Worm (Caenorhabditis elegans) whole organism, young adult: ENCODE results near the gene gcy-7.
A peak's percentile ranks its signal among the peaks of the same experiment; 100 is the strongest.

Experiments
- B0019.2 ChIP-seq: fragments of 200-800 bp; sonication (Bioruptor generic); conservative IDR thresholded peaks from 2 replicates; pipeline ENCODE4 v1.3.6; 2022; ENCODE audit warnings: missing genetic modification reagents, missing genetic modification characterization, missing compliant biosample characterization
- B0261.1 ChIP-seq: sonication (generic microtip); optimal IDR thresholded peaks from 2 replicates; lab custom pipeline; 2016; ENCODE audit warnings: mild to moderate bottlenecking, missing genetic modification characterization, moderate library complexity, missing compliant biosample characterization
- B0336.3 ChIP-seq: fragments of 200-800 bp; sonication (Bioruptor generic); IDR thresholded peaks from 2 replicates; pipeline ENCODE4 v1.3.6; 2022; ENCODE audit warnings: missing genetic modification characterization, missing compliant biosample characterization
- C06A6.2 ChIP-seq: fragments of 200-800 bp; sonication (Bioruptor generic); conservative IDR thresholded peaks from 2 replicates; pipeline ENCODE4 v1.3.6; 2022; ENCODE audit warnings: missing genetic modification characterization, missing compliant biosample characterization
- C17E4.6 ChIP-seq: fragments of 200-800 bp; sonication (Bioruptor generic); IDR thresholded peaks from 2 replicates; pipeline ENCODE4 v1.3.6; 2022; ENCODE audit warnings: missing genetic modification reagents, missing genetic modification characterization, missing compliant biosample characterization
- F22D6.2 ChIP-seq: sonication (generic microtip); optimal IDR thresholded peaks from 2 replicates; lab custom pipeline; 2016; ENCODE audit warnings: mild to moderate bottlenecking, missing genetic modification characterization, missing compliant biosample characterization
- F49E8.2 ChIP-seq: sonication (generic microtip); optimal IDR thresholded peaks from 3 replicates; lab custom pipeline; 2017; ENCODE audit warnings: missing genetic modification characterization, mild to moderate bottlenecking, missing compliant biosample characterization, antibody characterized with exemption, moderate library complexity; ENCODE audit not compliant: insufficient read depth
- F52B5.7 ChIP-seq: sonication (generic microtip); optimal IDR thresholded peaks from 2 replicates; lab custom pipeline; 2016; ENCODE audit warnings: mild to moderate bottlenecking, missing genetic modification characterization, missing compliant biosample characterization
- K11D2.4 ChIP-seq: fragments of 200-800 bp; sonication (Bioruptor generic); IDR thresholded peaks from 2 replicates; pipeline ENCODE4 v1.3.6; 2022; ENCODE audit warnings: missing genetic modification reagents, missing genetic modification characterization, missing compliant biosample characterization
- K12H6.12 ChIP-seq: fragments of 200-800 bp; sonication (Bioruptor generic); optimal IDR thresholded peaks from 2 replicates; lab custom pipeline; 2018; ENCODE audit warnings: mild to moderate bottlenecking, missing genetic modification characterization, missing compliant biosample characterization
- T07F8.4 ChIP-seq: sonication (generic microtip); optimal IDR thresholded peaks from 2 replicates; lab custom pipeline; 2016; ENCODE audit warnings: mild to moderate bottlenecking, missing genetic modification characterization, moderate library complexity, missing compliant biosample characterization
- T26A5.8 ChIP-seq: sonication (generic microtip); optimal IDR thresholded peaks from 2 replicates; lab custom pipeline; 2016; ENCODE audit warnings: missing genetic modification characterization, missing compliant biosample characterization
- Y67H2A.10 ChIP-seq: fragments of 200-800 bp; sonication (Bioruptor generic); conservative IDR thresholded peaks from 2 replicates; pipeline ENCODE4 v1.3.6; 2022; ENCODE audit warnings: missing genetic modification reagents, missing genetic modification characterization, missing compliant biosample characterization
- Y79H2A.3 ChIP-seq: fragments of 200-800 bp; sonication (Bioruptor generic); conservative IDR thresholded peaks from 2 replicates; pipeline ENCODE4 v1.3.6; 2022; ENCODE audit warnings: missing genetic modification reagents, missing genetic modification characterization, missing compliant biosample characterization
- akir-1 ChIP-seq: fragments of 200-800 bp; sonication (Bioruptor generic); optimal IDR thresholded peaks from 2 replicates; lab custom pipeline; 2018; ENCODE audit warnings: mild to moderate bottlenecking, missing genetic modification characterization, moderate library complexity, missing compliant biosample characterization
- ama-1 ChIP-seq, 3 experiments: fragments of 150-350 bp in 1 of 3; sonication (generic microtip) in 2 of 3; optimal IDR thresholded peaks; 2 replicates each; lab custom pipeline; 2014 to 2018; ENCODE audit warnings: missing biosample characterization in 2 of 3, missing genetic modification characterization in 2 of 3, missing genetic modification reagents in 2 of 3
- attf-3 ChIP-seq: fragments of 200-800 bp; sonication (Bioruptor generic); conservative IDR thresholded peaks from 2 replicates; pipeline ENCODE4 v1.3.6; 2022; ENCODE audit warnings: missing genetic modification reagents, missing genetic modification characterization, missing compliant biosample characterization
- attf-5 ChIP-seq: fragments of 200-800 bp; sonication (Bioruptor generic); optimal IDR thresholded peaks from 2 replicates; lab custom pipeline; 2018; ENCODE audit warnings: mild to moderate bottlenecking, missing genetic modification characterization, missing compliant biosample characterization
- bed-2 ChIP-seq: fragments of 200-800 bp; sonication (Bioruptor generic); IDR thresholded peaks from 2 replicates; pipeline ENCODE4 v1.3.6; 2022; ENCODE audit warnings: missing genetic modification reagents, missing genetic modification characterization, missing compliant biosample characterization
- ceh-100 ChIP-seq: fragments of 200-800 bp; sonication (Bioruptor generic); IDR thresholded peaks from 2 replicates; pipeline ENCODE4 v1.3.6; 2022; ENCODE audit warnings: missing genetic modification reagents, missing genetic modification characterization, missing compliant biosample characterization
- ceh-40 ChIP-seq: fragments of 200-800 bp; sonication (Bioruptor generic); IDR thresholded peaks from 2 replicates; pipeline ENCODE4 v1.3.6; 2022; ENCODE audit warnings: missing genetic modification characterization, missing compliant biosample characterization
- ceh-79 ChIP-seq: sonication (generic microtip); optimal IDR thresholded peaks from 2 replicates; lab custom pipeline; 2017; ENCODE audit warnings: mild to moderate bottlenecking, missing genetic modification characterization, missing compliant biosample characterization
- dpff-1 ChIP-seq: sonication (generic microtip); optimal IDR thresholded peaks from 2 replicates; lab custom pipeline; 2017; ENCODE audit warnings: mild to moderate bottlenecking, missing genetic modification characterization, missing compliant biosample characterization
- gei-17 ChIP-seq: fragments of 200-800 bp; sonication (Bioruptor generic); optimal IDR thresholded peaks from 2 replicates; lab custom pipeline; 2018; ENCODE audit warnings: mild to moderate bottlenecking, missing genetic modification characterization, missing compliant biosample characterization
- hlh-12 ChIP-seq: sonication (generic microtip); optimal IDR thresholded peaks from 2 replicates; lab custom pipeline; 2016; ENCODE audit warnings: missing genetic modification characterization, missing compliant biosample characterization
- hmg-1.2 ChIP-seq: fragments of 200-800 bp; sonication (Bioruptor generic); IDR thresholded peaks from 2 replicates; pipeline ENCODE4 v1.3.6; 2022; ENCODE audit warnings: missing genetic modification reagents, missing genetic modification characterization, missing compliant biosample characterization
- let-607 ChIP-seq, 2 experiments: fragments of 200-800 bp in 1 of 2; sonication (Bioruptor generic) in 1 of 2; sonication (generic microtip) in 1 of 2; optimal IDR thresholded peaks; 2 replicates each; lab custom pipeline; 2016 to 2018; ENCODE audit warnings: mild to moderate bottlenecking in 2 of 2, missing compliant biosample characterization in 2 of 2, missing genetic modification characterization in 2 of 2, moderate library complexity in 2 of 2, missing genotype in 1 of 2
- lin-35 ChIP-seq, 3 experiments: fragments of 150-350 bp in 2 of 3; sonication (generic microtip) in 1 of 3; optimal IDR thresholded peaks; 2 replicates each; lab custom pipeline; 2014 to 2018; ENCODE audit warnings: missing biosample characterization in 3 of 3, missing genetic modification characterization in 3 of 3, missing genetic modification reagents in 3 of 3
- lir-1 ChIP-seq: fragments of 200-800 bp; sonication (Bioruptor generic); conservative IDR thresholded peaks from 2 replicates; pipeline ENCODE4 v1.3.6; 2022; ENCODE audit warnings: missing genetic modification reagents, missing genetic modification characterization, missing compliant biosample characterization
- lsy-27 ChIP-seq: sonication (generic microtip); optimal IDR thresholded peaks from 2 replicates; lab custom pipeline; 2017; ENCODE audit warnings: missing genetic modification characterization, mild to moderate bottlenecking, missing compliant biosample characterization, antibody characterized with exemption, missing genotype, borderline replicate concordance; ENCODE audit not compliant: insufficient read depth
- madf-6 ChIP-seq: fragments of 200-800 bp; sonication (Bioruptor generic); IDR thresholded peaks from 2 replicates; pipeline ENCODE4 v1.3.6; 2022; ENCODE audit warnings: missing genetic modification reagents, missing genetic modification characterization, missing compliant biosample characterization
- mel-28 ChIP-seq: sonication (generic microtip); optimal IDR thresholded peaks from 2 replicates; lab custom pipeline; 2016; ENCODE audit warnings: borderline replicate concordance, mild to moderate bottlenecking, missing genetic modification characterization, missing compliant biosample characterization
- mes-4 ChIP-seq: sonication (generic microtip); optimal IDR thresholded peaks from 2 replicates; lab custom pipeline; 2016; ENCODE audit warnings: missing genotype, missing genetic modification characterization, missing compliant biosample characterization
- mxl-1 ChIP-seq: sonication (generic microtip); optimal IDR thresholded peaks from 2 replicates; lab custom pipeline; 2016; ENCODE audit warnings: missing genetic modification characterization, missing compliant biosample characterization
- nhr-120 ChIP-seq: fragments of 200-800 bp; sonication (Bioruptor generic); IDR thresholded peaks from 2 replicates; pipeline ENCODE4 v1.3.6; 2022; ENCODE audit warnings: missing genetic modification characterization, missing compliant biosample characterization
- nhr-179 ChIP-seq: sonication (generic microtip); optimal IDR thresholded peaks from 2 replicates; lab custom pipeline; 2016; ENCODE audit warnings: mild to moderate bottlenecking, missing genetic modification characterization, missing compliant biosample characterization
- nhr-90 ChIP-seq: sonication (generic microtip); optimal IDR thresholded peaks from 2 replicates; lab custom pipeline; 2016; ENCODE audit warnings: missing genotype, mild to moderate bottlenecking, missing genetic modification characterization, missing compliant biosample characterization
- pha-4 ChIP-seq: fragments of 150-350 bp; sonication (generic microtip); optimal IDR thresholded peaks from 2 replicates; lab custom pipeline; 2014; ENCODE audit warnings: missing biosample characterization, missing genetic modification reagents, missing genetic modification characterization
- rcor-1 ChIP-seq: fragments of 200-800 bp; sonication (Bioruptor generic); IDR thresholded peaks from 2 replicates; pipeline ENCODE4 v1.3.6; 2022; ENCODE audit warnings: missing genetic modification reagents, missing genetic modification characterization, missing compliant biosample characterization
- rpc-1 ChIP-seq, 2 experiments: fragments of 150-350 bp in 1 of 2; sonication (generic microtip) in 1 of 2; optimal IDR thresholded peaks; 2 replicates each; lab custom pipeline; 2014 to 2018; ENCODE audit warnings: missing biosample characterization in 1 of 2, missing genetic modification characterization in 1 of 2, missing genetic modification reagents in 1 of 2, missing genotype in 1 of 2
- tbp1 ChIP-seq: fragments of 200-800 bp; sonication (Bioruptor generic); optimal IDR thresholded peaks from 2 replicates; lab custom pipeline; 2018; ENCODE audit warnings: mild to moderate bottlenecking, missing genetic modification characterization, missing compliant biosample characterization
- tbx-9 ChIP-seq: sonication (generic microtip); optimal IDR thresholded peaks from 2 replicates; lab custom pipeline; 2016; ENCODE audit warnings: borderline replicate concordance, missing genetic modification characterization, inconsistent platforms, missing compliant biosample characterization
- unc-130 ChIP-seq: sonication (generic microtip); optimal IDR thresholded peaks from 2 replicates; lab custom pipeline; 2016; ENCODE audit warnings: missing genetic modification reagents, missing genetic modification characterization, missing compliant biosample characterization
- unc-62 ChIP-seq: fragments of 150-350 bp; optimal IDR thresholded peaks from 2 replicates; lab custom pipeline; 2014; ENCODE audit warnings: missing biosample characterization, missing genetic modification reagents, missing genetic modification characterization
- zfh-2 ChIP-seq: fragments of 200-800 bp; sonication (Bioruptor generic); conservative IDR thresholded peaks from 2 replicates; pipeline ENCODE4 v1.3.6; 2022; ENCODE audit warnings: missing genetic modification reagents, missing genetic modification characterization, missing compliant biosample characterization
- zim-3 ChIP-seq: sonication (generic microtip); optimal IDR thresholded peaks from 2 replicates; lab custom pipeline; 2017; ENCODE audit warnings: mild to moderate bottlenecking, missing genetic modification characterization, moderate library complexity, missing compliant biosample characterization
- ztf-22 ChIP-seq: fragments of 200-800 bp; sonication (Bioruptor generic); optimal IDR thresholded peaks from 2 replicates; lab custom pipeline; 2018; ENCODE audit warnings: mild to moderate bottlenecking, missing genetic modification characterization, moderate library complexity, missing compliant biosample characterization

The gcy-7 gene

ce11 chrV:8415113-8415530 lies 28.0 kb downstream of the gcy-7 start (continued):
- TF ChIP-seq unc-62 (GFP tag; lab: Kevin White, UChicago) (no peak), F22D6.2 (tag; lab: Kevin White, UChicago) (no peak), unc-130 (GFP tag; lab: Kevin White, UChicago) (peak; percentile 23), bed-2 (GFP tag; lab: Robert Waterston, UW) (no peak), ztf-22 (GFP tag; lab: Kevin White, UChicago) (no peak), zim-3 (tag; lab: Kevin White, UChicago) (no peak), hlh-12 (tag; lab: Kevin White, UChicago) (no peak), K12H6.12 (tag; lab: Kevin White, UChicago) (no peak), Y79H2A.3 (peak; percentile 94), nhr-120 (GFP tag; lab: Robert Waterston, UW) (no peak), T26A5.8 (tag; lab: Kevin White, UChicago) (no peak), lsy-27 (tag; lab: Kevin White, UChicago) (no peak), gei-17 (GFP tag; lab: Kevin White, UChicago) (no peak), let-607 (tag; optimal IDR thresholded peaks at IDR 0.05; lab: Kevin White, UChicago) (no peak), mxl-1 (no peak), pha-4 (no peak), zfh-2 (no peak), T07F8.4 (no peak), dpff-1 (tag; lab: Kevin White, UChicago) (no peak), ceh-40 (GFP tag; lab: Robert Waterston, UW) (no peak), nhr-90 (no peak), rpc-1 (optimal IDR thresholded peaks at IDR 0.05; lab: Kevin White, UChicago) (no peak), rpc-1 (tag; optimal IDR thresholded peaks at IDR 0.05; lab: Kevin White, UChicago) (no peak), ceh-100 (GFP tag; lab: Robert Waterston, UW) (peak; percentile 56), K11D2.4 (no peak), B0019.2 (GFP tag; lab: Robert Waterston, UW) (0 out of 2 replicates have a peak, but pooled peaks have one; percentile 36), attf-3 (GFP tag; lab: Robert Waterston, UW) (no peak), madf-6 (peak; percentile 86), hmg-1.2 (peak; percentile 56), rcor-1 (GFP tag; lab: Robert Waterston, UW) (peak; percentile 71), F52B5.7 (tag; lab: Kevin White, UChicago) (peak; percentile 80), C06A6.2 (no peak; the same call in 1 of the 2 replicates), ceh-79 (tag; lab: Kevin White, UChicago) (peak; percentile 66), F49E8.2 (tag; lab: Kevin White, UChicago) (peak; percentile 77), ama-1 (optimal IDR thresholded peaks at IDR 0.05; lab: Kevin White, UChicago) (no peak), ama-1 (GFP tag; optimal IDR thresholded peaks at IDR 0.05; lab: Kevin White, UChicago) (peak in 1 of 2 experiments; percentile 33), akir-1 (GFP tag; lab: Kevin White, UChicago) (no peak), mes-4 (tag; lab: Kevin White, UChicago) (no peak), tbx-9 (tag; lab: Kevin White, UChicago) (no peak), attf-5 (GFP tag; lab: Kevin White, UChicago) (no peak), B0336.3 (GFP tag; lab: Robert Waterston, UW) (peak; percentile 95), lin-35 (GFP tag; optimal IDR thresholded peaks at IDR 0.05; lab: Kevin White, UChicago) (peak in 1 of 3 experiments; percentile 9), Y67H2A.10 (no peak), nhr-179 (no peak), C17E4.6 (GFP tag; lab: Robert Waterston, UW) (no peak; the same call in 1 of the 2 replicates), B0261.1 (no peak), tbp1 (GFP tag; lab: Kevin White, UChicago) (peak; percentile 47), lir-1 (GFP tag; lab: Robert Waterston, UW) (no peak), mel-28 (tag; lab: Kevin White, UChicago) (no peak)
